Fruit fly (Drosophila melanogaster): ENCODE results near the gene CG42716.

- TF ChIP-seq CG4496 (GFP tag; IDR thresholded peaks at IDR 0.05): no peak
- TF ChIP-seq Ets98B (GFP tag; IDR thresholded peaks at IDR 0.05): no peak
- TF ChIP-seq Pif1A (GFP tag; optimal IDR thresholded peaks at IDR 0.05): no peak
- no peak for TF ChIP-seq D1 (tag; optimal IDR thresholded peaks at IDR 0.05)
- no peak for TF ChIP-seq Snoo (tag; optimal IDR thresholded peaks at IDR 0.05)
- no peak for TF ChIP-seq CG8159 (tag; optimal IDR thresholded peaks at IDR 0.05)
- no peak for TF ChIP-seq CG12605 (GFP tag; IDR thresholded peaks at IDR 0.05)
- no peak for TF ChIP-seq CG13204 (GFP tag; optimal IDR thresholded peaks at IDR 0.05)
These were observed 34.1 kb upstream of the CG42716 start for dm6 chr3L:15999358-16000005.
